Fruit fly (Drosophila melanogaster) whole organism, pupa: ENCODE measurements around the gene Pus10.

ENCODE experiments used
- CG13204 ChIP-seq: fragments of 200-800 bp; sonication (Bioruptor generic); optimal IDR thresholded peaks from 2 replicates; lab custom pipeline; 2018; ENCODE audit warnings: missing biosample characterization, mild to moderate bottlenecking, missing genetic modification characterization, moderate library complexity
- CG32121 ChIP-seq: fragments of 200-800 bp; sonication (Bioruptor generic); IDR thresholded peaks from 2 replicates; pipeline ENCODE4 v1.3.6; 2022; ENCODE audit warnings: missing biosample characterization, missing genetic modification characterization
- CG4496 ChIP-seq: fragments of 200-800 bp; sonication (Bioruptor generic); IDR thresholded peaks from 3 replicates; pipeline ENCODE4 v1.3.6; 2022; ENCODE audit warnings: missing biosample characterization, missing genetic modification characterization

DNA sequence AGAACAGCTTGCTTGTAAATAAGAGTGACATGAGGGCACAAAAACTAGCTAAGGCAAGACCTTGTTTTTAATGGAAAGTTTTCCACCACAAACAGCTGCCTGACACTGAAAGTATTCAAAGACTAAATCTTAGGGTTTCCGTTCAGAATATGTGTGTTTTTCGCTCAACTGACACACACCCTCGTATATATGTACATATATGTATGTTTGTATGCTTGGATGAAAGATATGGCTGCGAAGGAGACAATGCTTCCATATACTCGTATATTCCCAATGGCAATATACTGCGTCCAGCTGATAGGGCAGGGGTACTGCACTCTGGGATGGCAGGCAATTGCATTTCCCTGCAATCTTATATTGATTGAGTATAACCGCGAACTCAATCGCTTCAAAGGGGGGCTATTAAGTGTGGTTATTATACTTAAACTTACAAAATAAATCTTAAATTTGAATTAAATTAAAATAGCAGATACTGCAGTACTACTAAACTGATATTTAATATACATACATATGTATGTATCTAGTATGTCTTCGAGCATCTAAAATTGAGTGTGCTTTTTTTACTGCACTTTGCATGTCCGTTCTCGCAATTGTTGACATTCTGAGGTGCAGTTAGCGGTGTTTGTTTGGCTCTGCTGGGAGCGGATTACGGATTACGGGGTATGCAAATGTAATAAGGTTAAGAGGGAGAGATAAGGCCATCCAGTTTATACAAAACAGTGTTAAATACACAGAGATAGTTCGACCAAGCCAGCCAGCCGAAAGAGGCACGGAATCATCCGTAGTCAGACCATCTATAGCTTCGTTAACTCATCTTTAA is 20.3 kb downstream of the Pus10 start:
- no peak for TF ChIP-seq CG32121 (GFP tag; lab: Robert Waterston, UW)
- TF ChIP-seq CG4496, result no peak
- no peak for TF ChIP-seq CG13204 (GFP tag; lab: Kevin White, UChicago)
